Worm (Caenorhabditis elegans): Measurements from ENCODE around the gene M176.4.

M176.4 gene

DNA sequence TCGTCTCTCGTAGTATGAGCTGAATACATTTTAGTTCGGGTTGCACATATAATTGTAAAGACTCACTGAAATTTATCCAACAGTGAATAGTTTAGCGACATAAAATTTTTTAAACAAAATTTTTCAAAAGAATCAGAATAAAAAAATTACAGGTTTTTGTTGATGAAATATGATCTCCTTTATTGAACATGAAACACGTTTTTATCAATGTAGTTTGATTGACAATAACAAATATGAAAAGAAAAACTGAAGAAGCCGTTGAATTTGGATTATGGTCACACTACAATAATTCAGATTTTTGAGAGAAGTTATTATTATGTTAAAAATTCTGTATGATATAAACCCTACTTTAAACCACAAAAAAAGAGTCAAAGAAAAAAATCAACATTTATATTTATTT, 21.9 kb downstream of the M176.4 start, which contains the start of gene chil-17:
Gene chil-17, minus strand, starts transcription at position 101 of the 400 bp plus-strand sequence.
- TF ChIP-seq ceh-16 (tag; optimal IDR thresholded peaks at IDR 0.05), result no peak
- TF ChIP-seq ceh-28 (tag; optimal IDR thresholded peaks at IDR 0.05), result no peak
- TF ChIP-seq ceh-9 (tag; optimal IDR thresholded peaks at IDR 0.05), result no peak
- TF ChIP-seq hmg-11 (tag; optimal IDR thresholded peaks at IDR 0.05), result no peak
- no peak for TF ChIP-seq ZK546.5 (tag; optimal IDR thresholded peaks at IDR 0.05)
- TF ChIP-seq elt-1 (tag; optimal IDR thresholded peaks at IDR 0.05), result no peak
- no peak for TF ChIP-seq nhr-43 (tag; optimal IDR thresholded peaks at IDR 0.05; ENCODE audit: poor library complexity, severe bottlenecking)
- TF ChIP-seq mdl-1 (tag; optimal IDR thresholded peaks at IDR 0.05), result no peak
- no peak for TF ChIP-seq egl-27 (tag; optimal IDR thresholded peaks at IDR 0.05)
- TF ChIP-seq nhr-11 (tag; optimal IDR thresholded peaks at IDR 0.05), result no peak
- no peak for TF ChIP-seq nhr-77 (tag; optimal IDR thresholded peaks at IDR 0.05)
- no peak for TF ChIP-seq mml-1 (tag; optimal IDR thresholded peaks at IDR 0.05)
- TF ChIP-seq ama-1 (optimal IDR thresholded peaks at IDR 0.05), result no peak
- no peak for TF ChIP-seq elt-3 (tag; optimal IDR thresholded peaks at IDR 0.05)
- no peak for TF ChIP-seq fkh-2 (tag; optimal IDR thresholded peaks at IDR 0.05)
- no peak for TF ChIP-seq jun-1 (tag; optimal IDR thresholded peaks at IDR 0.05)
- TF ChIP-seq nhr-237 (tag; optimal IDR thresholded peaks at IDR 0.05), result no peak

DNA sequence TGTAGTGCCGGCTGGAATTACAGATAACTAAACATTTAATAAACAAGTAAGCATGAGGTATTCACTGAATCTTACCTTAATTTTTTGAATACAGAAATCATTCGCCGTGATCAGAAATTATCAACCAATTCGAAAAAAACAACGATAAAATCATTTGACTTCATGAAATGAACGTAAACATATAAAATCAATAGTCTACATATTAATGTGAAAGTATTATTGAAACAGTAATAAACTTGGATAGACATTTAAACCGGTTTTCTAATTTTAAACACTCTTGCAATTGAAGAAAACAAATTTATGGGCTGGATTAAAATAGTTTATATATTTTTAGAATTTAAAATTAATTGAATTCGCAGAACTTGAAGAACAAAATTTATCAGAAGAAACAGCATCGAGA, 23.7 kb downstream of the M176.4 start, which contains the start of gene chil-16:
Gene chil-16, minus strand, starts transcription at position 101 of the 400 bp plus-strand sequence.
- TF ChIP-seq sea-2 (GFP tag; optimal IDR thresholded peaks at IDR 0.05) (no peak), lsy-12 (tag; optimal IDR thresholded peaks at IDR 0.05) (no peak), nhr-76 (tag; optimal IDR thresholded peaks at IDR 0.05) (no peak), ZK546.5 (tag; optimal IDR thresholded peaks at IDR 0.05) (no peak), ceh-9 (tag; optimal IDR thresholded peaks at IDR 0.05) (no peak), jun-1 (tag; optimal IDR thresholded peaks at IDR 0.05) (no peak), fos-1 (tag; optimal IDR thresholded peaks at IDR 0.05) (no peak), nfya-1 (tag; optimal IDR thresholded peaks at IDR 0.05; ENCODE audit: insufficient read depth) (no peak), ceh-82 (tag; optimal IDR thresholded peaks at IDR 0.05) (no peak), nhr-237 (tag; optimal IDR thresholded peaks at IDR 0.05) (no peak), nhr-67 (tag; optimal IDR thresholded peaks at IDR 0.05) (no peak), nhr-77 (tag; optimal IDR thresholded peaks at IDR 0.05) (no peak), ama-1 (optimal IDR thresholded peaks at IDR 0.05) (no peak), pqm-1 (tag; optimal IDR thresholded peaks at IDR 0.05) (no peak), aly-2 (tag; optimal IDR thresholded peaks at IDR 0.05) (no peak)

- TF ChIP-seq lin-15B (tag; optimal IDR thresholded peaks at IDR 0.05), result no peak
- no peak for TF ChIP-seq ceh-9 (tag; optimal IDR thresholded peaks at IDR 0.05)
- TF ChIP-seq nhr-28 (tag; optimal IDR thresholded peaks at IDR 0.05), result no peak
- no peak for TF ChIP-seq mml-1 (tag; optimal IDR thresholded peaks at IDR 0.05)
- TF ChIP-seq jun-1 (tag; optimal IDR thresholded peaks at IDR 0.05), result no peak
- TF ChIP-seq ceh-16 (tag; optimal IDR thresholded peaks at IDR 0.05), result no peak
- no peak for TF ChIP-seq nhr-67 (tag; optimal IDR thresholded peaks at IDR 0.05)
- TF ChIP-seq nhr-43 (tag; optimal IDR thresholded peaks at IDR 0.05; ENCODE audit: poor library complexity, severe bottlenecking), result no peak
- no peak for TF ChIP-seq lin-39 (tag; optimal IDR thresholded peaks at IDR 0.05)
- no peak for TF ChIP-seq aly-2 (tag; optimal IDR thresholded peaks at IDR 0.05)
- no peak for TF ChIP-seq nhr-11 (tag; optimal IDR thresholded peaks at IDR 0.05)
- no peak for TF ChIP-seq unc-62 (GFP tag; optimal IDR thresholded peaks at IDR 0.05)
- no peak for TF ChIP-seq nhr-76 (tag; optimal IDR thresholded peaks at IDR 0.05)
- no peak for TF ChIP-seq nhr-23 (tag; optimal IDR thresholded peaks at IDR 0.05)
- no peak for TF ChIP-seq fkh-10 (GFP tag; optimal IDR thresholded peaks at IDR 0.05)
Measured at ce11 chrII:9443522-9443921, 25.4 kb downstream of the M176.4 start, which contains the start of gene chil-15. chil-15 (minus strand) TSS chrII:9443622.

- TF ChIP-seq nhr-25 (tag; optimal IDR thresholded peaks at IDR 0.05), result no peak
- no peak for TF ChIP-seq pha-4 (tag; optimal IDR thresholded peaks at IDR 0.05)
- TF ChIP-seq nhr-77 (tag; optimal IDR thresholded peaks at IDR 0.05), result no peak
- no peak for TF ChIP-seq ama-1 (optimal IDR thresholded peaks at IDR 0.05)
- no peak for TF ChIP-seq ceh-82 (tag; optimal IDR thresholded peaks at IDR 0.05)
- TF ChIP-seq fkh-10 (GFP tag; optimal IDR thresholded peaks at IDR 0.05), result no peak
- TF ChIP-seq ztf-4 (tag; optimal IDR thresholded peaks at IDR 0.05), result no peak
- TF ChIP-seq ceh-9 (tag; optimal IDR thresholded peaks at IDR 0.05), result no peak
- no peak for TF ChIP-seq jun-1 (tag; optimal IDR thresholded peaks at IDR 0.05)
- no peak for TF ChIP-seq nhr-12 (tag; optimal IDR thresholded peaks at IDR 0.05)
- TF ChIP-seq nhr-11 (tag; optimal IDR thresholded peaks at IDR 0.05), result no peak
- TF ChIP-seq pqm-1 (tag; optimal IDR thresholded peaks at IDR 0.05), result no peak
- no peak for TF ChIP-seq ZK546.5 (tag; optimal IDR thresholded peaks at IDR 0.05)
- TF ChIP-seq snpc-4 (tag; optimal IDR thresholded peaks at IDR 0.05), result no peak
- no peak for TF ChIP-seq unc-39 (tag; optimal IDR thresholded peaks at IDR 0.05)
- no peak for TF ChIP-seq unc-62 (GFP tag; optimal IDR thresholded peaks at IDR 0.05)
- no peak for TF ChIP-seq R02D3.7 (tag; optimal IDR thresholded peaks at IDR 0.05)
- no peak for TF ChIP-seq ztf-11 (tag; optimal IDR thresholded peaks at IDR 0.05)
- TF ChIP-seq daf-12 (tag; optimal IDR thresholded peaks at IDR 0.05), result no peak
Measured at ce11 chrII:9445368-9445767, 27.2 kb downstream of the M176.4 start, which contains the start of gene R09D1.13. R09D1.13 (minus strand) TSS chrII:9445468.

All from whole organism, L3 larva.